Worm (Caenorhabditis elegans): ENCODE measurements around the gene hlb-1.

ce11 chrX:13852606-13853005, 29.9 kb downstream of the hlb-1 start, which contains the start of gene mct-3:
- TF ChIP-seq lin-54 (GFP tag; optimal IDR thresholded peaks at IDR 0.05) (no peak), gei-17 (GFP tag; optimal IDR thresholded peaks at IDR 0.05) (no peak), F10E7.11 (tag; optimal IDR thresholded peaks at IDR 0.05) (no peak)

Data from whole organism, young adult.